Worm (Caenorhabditis elegans) whole organism, L3 larva: ENCODE data around the gene ttr-32.
"Not testable (repeated sequence)": the region's sequence is repeated elsewhere in the genome, so short reads cannot be mapped to it uniquely, and the experiment has no call there.

ENCODE experiments used
- R02D3.7 ChIP-seq: fragments of 150-350 bp; optimal IDR thresholded peaks from 2 replicates; lab custom pipeline; 2014; ENCODE audit warnings: missing biosample characterization, missing genetic modification characterization
- ZK546.5 ChIP-seq: sonication (generic microtip); optimal IDR thresholded peaks from 2 replicates; lab custom pipeline; 2017; ENCODE audit warnings: missing biosample characterization, missing genetic modification characterization
- aly-2 ChIP-seq: fragments of 150-350 bp; optimal IDR thresholded peaks from 2 replicates; lab custom pipeline; 2014; ENCODE audit warnings: missing biosample characterization, missing genetic modification characterization
- ama-1 ChIP-seq: fragments of 150-350 bp; optimal IDR thresholded peaks from 2 replicates; lab custom pipeline; 2018
- ceh-16 ChIP-seq: sonication (generic microtip); optimal IDR thresholded peaks from 2 replicates; lab custom pipeline; 2017; ENCODE audit warnings: missing biosample characterization, missing genetic modification characterization
- ceh-28 ChIP-seq: fragments of 150-350 bp; optimal IDR thresholded peaks from 2 replicates; lab custom pipeline; 2014; ENCODE audit warnings: missing biosample characterization, missing genetic modification reagents, missing genetic modification characterization
- ceh-82 ChIP-seq: fragments of 150-350 bp; optimal IDR thresholded peaks from 2 replicates; lab custom pipeline; 2014; ENCODE audit warnings: missing biosample characterization, missing genetic modification characterization
- ceh-9 ChIP-seq: sonication (generic microtip); optimal IDR thresholded peaks from 2 replicates; lab custom pipeline; 2018; ENCODE audit warnings: missing biosample characterization, missing genetic modification characterization
- egl-5 ChIP-seq: fragments of 150-350 bp; optimal IDR thresholded peaks from 2 replicates; lab custom pipeline; 2017; ENCODE audit warnings: missing biosample characterization, missing genetic modification reagents, missing genetic modification characterization, inconsistent platforms
- elt-2 ChIP-seq: sonication (generic microtip); optimal IDR thresholded peaks from 2 replicates; lab custom pipeline; 2016; ENCODE audit warnings: missing genetic modification reagents, mild to moderate bottlenecking, missing genetic modification characterization, missing compliant biosample characterization
- fkh-10 ChIP-seq: sonication (generic microtip); optimal IDR thresholded peaks from 2 replicates; lab custom pipeline; 2017; ENCODE audit warnings: missing biosample characterization, missing genetic modification reagents, missing genetic modification characterization
- fkh-2 ChIP-seq: fragments of 150-350 bp; optimal IDR thresholded peaks from 2 replicates; lab custom pipeline; 2014; ENCODE audit warnings: missing biosample characterization, missing genetic modification reagents, missing genetic modification characterization
- fos-1 ChIP-seq: fragments of 150-350 bp; optimal IDR thresholded peaks from 2 replicates; lab custom pipeline; 2014; ENCODE audit warnings: missing biosample characterization, missing genetic modification characterization
- hmg-11 ChIP-seq: sonication (generic microtip); optimal IDR thresholded peaks from 2 replicates; lab custom pipeline; 2016; ENCODE audit warnings: missing genetic modification characterization, missing compliant biosample characterization
- jun-1 ChIP-seq: fragments of 150-350 bp; optimal IDR thresholded peaks from 2 replicates; lab custom pipeline; 2014; ENCODE audit warnings: missing biosample characterization, missing genetic modification reagents, missing genetic modification characterization
- lin-15B ChIP-seq: fragments of 150-350 bp; optimal IDR thresholded peaks from 2 replicates; lab custom pipeline; 2014; ENCODE audit warnings: missing biosample characterization, missing genetic modification characterization
- lin-39 ChIP-seq: fragments of 150-350 bp; optimal IDR thresholded peaks from 2 replicates; lab custom pipeline; 2018; ENCODE audit warnings: missing biosample characterization, missing genetic modification reagents, missing genetic modification characterization
- lsy-12 ChIP-seq: sonication (generic microtip); optimal IDR thresholded peaks from 2 replicates; lab custom pipeline; 2016; ENCODE audit warnings: mild to moderate bottlenecking, missing genetic modification characterization, missing compliant biosample characterization
- mdl-1 ChIP-seq: fragments of 150-350 bp; optimal IDR thresholded peaks from 2 replicates; lab custom pipeline; 2014; ENCODE audit warnings: missing biosample characterization, missing genetic modification characterization
- mml-1 ChIP-seq: fragments of 150-350 bp; sonication (generic microtip); optimal IDR thresholded peaks from 3 replicates; lab custom pipeline; 2014; ENCODE audit warnings: missing biosample characterization, missing genetic modification characterization
- nfya-1 ChIP-seq: sonication (generic microtip); optimal IDR thresholded peaks from 2 replicates; lab custom pipeline; 2017; ENCODE audit warnings: missing genetic modification characterization, mild to moderate bottlenecking, missing compliant biosample characterization, antibody characterized with exemption, moderate library complexity; ENCODE audit not compliant: insufficient read depth
- nhr-23 ChIP-seq: fragments of 150-350 bp; optimal IDR thresholded peaks from 2 replicates; lab custom pipeline; 2014; ENCODE audit warnings: missing biosample characterization, missing genetic modification reagents, missing genetic modification characterization
- nhr-237 ChIP-seq: fragments of 150-350 bp; optimal IDR thresholded peaks from 2 replicates; lab custom pipeline; 2014; ENCODE audit warnings: missing biosample characterization, missing genetic modification characterization
- nhr-28 ChIP-seq: fragments of 150-350 bp; optimal IDR thresholded peaks from 2 replicates; lab custom pipeline; 2014; ENCODE audit warnings: missing biosample characterization, missing genetic modification characterization
- nhr-43 ChIP-seq: sonication (generic microtip); optimal IDR thresholded peaks from 2 replicates; lab custom pipeline; 2016; ENCODE audit warnings: mild to moderate bottlenecking, missing genetic modification characterization, missing compliant biosample characterization; ENCODE audit not compliant: poor library complexity, severe bottlenecking
- nhr-67 ChIP-seq: fragments of 150-350 bp; optimal IDR thresholded peaks from 2 replicates; lab custom pipeline; 2014; ENCODE audit warnings: missing biosample characterization, missing genetic modification characterization
- nhr-77 ChIP-seq: fragments of 150-350 bp; optimal IDR thresholded peaks from 2 replicates; lab custom pipeline; 2014; ENCODE audit warnings: missing biosample characterization, missing genetic modification characterization
- pha-4 ChIP-seq: fragments of 150-350 bp; optimal IDR thresholded peaks from 2 replicates; lab custom pipeline; 2014; ENCODE audit warnings: missing biosample characterization, missing genetic modification reagents, missing genetic modification characterization
- pqm-1 ChIP-seq: fragments of 150-350 bp; optimal IDR thresholded peaks from 2 replicates; lab custom pipeline; 2017; ENCODE audit warnings: missing biosample characterization, missing genetic modification characterization, inconsistent platforms
- sea-2 ChIP-seq: fragments of 150-350 bp; sonication (generic microtip); optimal IDR thresholded peaks from 4 replicates; lab custom pipeline; 2014; ENCODE audit warnings: missing biosample characterization, missing genetic modification reagents, missing genetic modification characterization
- skn-1 ChIP-seq: fragments of 150-350 bp; optimal IDR thresholded peaks from 2 replicates; lab custom pipeline; 2014; ENCODE audit warnings: missing biosample characterization, missing genetic modification characterization
- tbx-2 ChIP-seq: sonication (generic microtip); optimal IDR thresholded peaks from 2 replicates; lab custom pipeline; 2016; ENCODE audit warnings: mild to moderate bottlenecking, missing genetic modification characterization, missing compliant biosample characterization
- unc-39 ChIP-seq: sonication (generic microtip); optimal IDR thresholded peaks from 4 replicates; lab custom pipeline; 2017; ENCODE audit warnings: missing biosample characterization, missing genetic modification characterization
- ztf-11 ChIP-seq: fragments of 150-350 bp; optimal IDR thresholded peaks from 2 replicates; lab custom pipeline; 2014; ENCODE audit warnings: missing biosample characterization, missing genetic modification characterization

The ttr-32 gene

DNA sequence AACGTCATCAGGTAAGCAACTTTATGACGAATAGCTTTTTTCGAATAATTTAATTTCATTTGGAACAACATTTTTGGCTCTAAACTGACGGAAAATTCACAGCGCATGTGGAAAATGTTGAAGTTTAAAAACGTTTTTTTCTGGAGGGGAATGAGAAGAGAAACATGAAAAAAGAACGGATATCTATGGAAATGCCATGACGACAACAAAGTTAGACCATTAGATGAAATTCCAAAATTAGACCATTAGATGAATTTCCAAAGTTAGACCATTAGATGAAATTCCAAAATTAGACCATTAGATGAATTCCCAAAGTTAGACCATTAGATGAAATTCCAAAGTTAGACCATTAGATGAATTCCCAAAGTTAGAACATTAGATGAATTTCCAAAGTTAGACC is 28.3 kb downstream of the ttr-32 start, which contains the start of gene Y80D4G.2:
TSS of gene Y80D4G.2 (minus strand) at position 101 of the 400 bp plus-strand sequence.
- TF ChIP-seq pha-4, aly-2, ceh-28 (tag; lab: Kevin White, UChicago): not testable (repeated sequence)

DNA sequence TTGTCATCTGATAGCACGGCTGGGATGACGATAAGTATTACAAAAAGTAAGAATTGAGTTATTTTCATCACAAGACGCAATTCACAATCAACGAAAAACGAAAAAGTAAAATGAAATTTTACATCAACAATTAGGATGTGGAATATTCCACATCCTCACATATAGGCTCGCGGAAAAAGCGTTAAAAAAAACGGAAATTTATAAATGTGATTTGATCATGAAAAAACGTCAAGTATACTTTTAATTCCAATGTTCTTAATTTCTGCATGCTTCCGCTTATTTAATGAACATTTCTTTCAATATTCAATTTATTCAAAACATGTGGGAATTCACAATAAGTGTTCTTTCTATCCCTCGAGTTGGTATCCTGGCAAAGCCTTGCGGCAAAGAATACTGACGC is 42.0 kb downstream of the ttr-32 start, which contains the start of gene T04A6.3:
TSS of gene T04A6.3 (minus strand) at position 101 of the 400 bp plus-strand sequence.
- TF ChIP-seq tbx-2 (tag; lab: Kevin White, UChicago) (no peak), hmg-11 (tag; lab: Kevin White, UChicago) (no peak), nhr-23 (no peak), lsy-12 (tag; lab: Kevin White, UChicago) (no peak), nhr-77 (tag; lab: Kevin White, UChicago) (no peak), fkh-10 (no peak)

ce11 chrIII:7609168-7609567 is 43.0 kb downstream of the ttr-32 start, which contains the start of gene nsph-4.3:
Gene nsph-4.3 (minus strand): TSS chrIII:7609268.
- no peak for TF ChIP-seq mml-1
- no peak for TF ChIP-seq ceh-9 (tag; lab: Kevin White, UChicago)
- TF ChIP-seq ztf-11 (tag; lab: Kevin White, UChicago), result no peak
- no peak for TF ChIP-seq pha-4 (tag; lab: Kevin White, UChicago)
- no peak for TF ChIP-seq sea-2 (GFP tag; lab: Kevin White, UChicago)
- no peak for TF ChIP-seq nhr-28
- no peak for TF ChIP-seq nhr-237 (tag; lab: Kevin White, UChicago)
- no peak for TF ChIP-seq R02D3.7 (tag; lab: Kevin White, UChicago)
- no peak for TF ChIP-seq elt-2 (tag; lab: Kevin White, UChicago)
- TF ChIP-seq lin-39 (tag; lab: Kevin White, UChicago), result no peak

DNA sequence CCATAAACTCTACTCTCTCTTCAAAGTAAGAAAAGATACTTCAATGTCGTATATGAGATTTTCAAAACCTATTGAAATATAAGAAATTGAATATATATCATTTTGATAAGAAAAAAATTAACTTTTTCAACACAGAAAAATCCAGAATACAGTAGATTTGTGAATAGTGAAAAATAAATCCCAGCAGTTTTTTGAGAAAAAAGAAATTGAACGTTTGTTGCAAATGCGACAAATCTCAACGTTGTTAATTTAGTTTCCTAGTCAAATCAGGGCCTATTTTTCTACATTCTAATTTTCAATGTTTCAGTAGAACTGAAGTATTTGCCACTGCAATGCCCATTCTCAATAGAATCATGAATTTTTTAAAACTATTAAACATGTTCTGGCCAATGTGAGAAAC is 48.3 kb downstream of the ttr-32 start, which contains the start of gene T04A6.2:
TSS of gene T04A6.2 (plus strand) at position 301 of the 400 bp plus-strand sequence.
- no peak for TF ChIP-seq fos-1
- TF ChIP-seq mdl-1 (tag; lab: Kevin White, UChicago), result no peak
- no peak for TF ChIP-seq nhr-43 (tag; lab: Kevin White, UChicago)
- TF ChIP-seq ceh-82 (tag; lab: Kevin White, UChicago), result no peak
- TF ChIP-seq ceh-9 (tag; lab: Kevin White, UChicago), result no peak
- no peak for TF ChIP-seq egl-5
- TF ChIP-seq ZK546.5 (tag; lab: Kevin White, UChicago), result no peak
- TF ChIP-seq ztf-11 (tag; lab: Kevin White, UChicago), result no peak
- no peak for TF ChIP-seq lin-15B (tag; lab: Kevin White, UChicago)
- TF ChIP-seq nfya-1, result no peak
- no peak for TF ChIP-seq nhr-67 (tag; lab: Kevin White, UChicago)
- TF ChIP-seq unc-39, result no peak
- TF ChIP-seq pqm-1, result no peak
- no peak for TF ChIP-seq nhr-237 (tag; lab: Kevin White, UChicago)

ce11 chrIII:7616228-7616627 is 50.0 kb downstream of the ttr-32 start, which contains the start of gene T04A6.1:
Gene T04A6.1 (plus strand): TSS chrIII:7616528.
- TF ChIP-seq mml-1 (no peak), jun-1 (tag; lab: Kevin White, UChicago) (no peak), sea-2 (GFP tag; lab: Kevin White, UChicago) (no peak), nhr-237 (tag; lab: Kevin White, UChicago) (no peak), ceh-16 (no peak), lsy-12 (tag; lab: Kevin White, UChicago) (no peak), nfya-1 (no peak), ama-1 (lab: Kevin White, UChicago) (no peak), nhr-77 (tag; lab: Kevin White, UChicago) (no peak), fkh-2 (no peak), fkh-10 (no peak), hmg-11 (tag; lab: Kevin White, UChicago) (no peak), skn-1 (tag; lab: Kevin White, UChicago) (no peak), pqm-1 (no peak), unc-39 (no peak)
